Fruit fly (Drosophila melanogaster): ENCODE results near the gene CG18764.

CG18764 gene

DNA sequence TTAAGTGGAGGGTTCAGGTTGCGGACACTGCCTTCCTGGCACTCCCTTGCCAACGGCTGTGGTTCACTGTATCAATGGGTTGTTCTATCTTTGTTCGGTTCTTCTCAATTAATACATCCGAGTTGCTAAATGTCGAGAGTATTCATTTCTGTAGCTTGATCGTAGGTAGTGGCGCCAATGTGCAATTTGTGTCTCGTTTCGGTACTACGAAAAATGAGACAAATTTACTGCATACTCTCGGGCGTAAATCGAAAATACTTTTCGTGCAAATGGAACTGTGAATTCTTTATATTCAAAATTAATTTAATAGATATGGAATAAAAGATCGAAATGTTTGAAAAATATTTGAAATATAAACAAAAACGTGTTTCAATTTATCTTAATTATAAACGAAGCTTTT is 38.8 kb downstream of the CG18764 start (continued):
- TF ChIP-seq stwl (tag; optimal IDR thresholded peaks at IDR 0.05) (peak; percentile 35), chif (GFP tag; optimal IDR thresholded peaks at IDR 0.05) (no peak), Dref (GFP tag; IDR thresholded peaks at IDR 0.05) (no peak), dysf (GFP tag; IDR thresholded peaks at IDR 0.05) (no peak), Bgb (GFP tag; IDR thresholded peaks at IDR 0.05; ENCODE audit: partially characterized antibody) (no peak), corto (GFP tag; optimal IDR thresholded peaks at IDR 0.05) (no peak), CG4820 (GFP tag; optimal IDR thresholded peaks at IDR 0.05) (no peak), lov (optimal IDR thresholded peaks at IDR 0.05) (no peak), lov (GFP tag; IDR thresholded peaks at IDR 0.05) (no peak), Dbx (GFP tag; IDR thresholded peaks at IDR 0.05) (no peak), h (optimal IDR thresholded peaks at IDR 0.05) (no peak), CG18011 (GFP tag; optimal IDR thresholded peaks at IDR 0.05) (no peak), CG11398 (GFP tag; optimal IDR thresholded peaks at IDR 0.05) (no peak), Hand (GFP tag; optimal IDR thresholded peaks at IDR 0.05) (no peak), chm (GFP tag; IDR thresholded peaks at IDR 0.05) (no peak), vnd (GFP tag; IDR thresholded peaks at IDR 0.05; ENCODE audit: partially characterized antibody) (no peak), disco-r (GFP tag; optimal IDR thresholded peaks at IDR 0.05) (no peak), CG11696 (GFP tag; IDR thresholded peaks at IDR 0.05) (no peak), eyg (GFP tag; optimal IDR thresholded peaks at IDR 0.05) (no peak), repo (GFP tag; optimal IDR thresholded peaks at IDR 0.05) (no peak), CG2712 (tag; optimal IDR thresholded peaks at IDR 0.05) (peak; percentile 13), pan (optimal IDR thresholded peaks at IDR 0.05) (no peak), pan (GFP tag; optimal IDR thresholded peaks at IDR 0.05 in 1 of 2, IDR thresholded peaks at IDR 0.05 in 1 of 2) (peak in 1 of 2 experiments; percentile 27), CG8765 (GFP tag; IDR thresholded peaks at IDR 0.05) (no peak), CG10543 (GFP tag; optimal IDR thresholded peaks at IDR 0.05) (no peak), Mrtf (GFP tag; IDR thresholded peaks at IDR 0.05) (no peak), CG43689 (GFP tag; IDR thresholded peaks at IDR 0.05) (no peak), Ets65A (GFP tag) (no peak), Elba2 (GFP tag; optimal IDR thresholded peaks at IDR 0.05) (no peak), Myb (GFP tag; optimal IDR thresholded peaks at IDR 0.05) (no peak), CG13287 (GFP tag; IDR thresholded peaks at IDR 0.05; ENCODE audit: partially characterized antibody) (peak; percentile 16; the same call in 1 of the 2 replicates), CG16863 (GFP tag; optimal IDR thresholded peaks at IDR 0.05) (no peak), CG30431 (GFP tag; optimal IDR thresholded peaks at IDR 0.05) (no peak), CG9932 (GFP tag; IDR thresholded peaks at IDR 0.05) (no peak), NfI (GFP tag; optimal IDR thresholded peaks at IDR 0.05) (no peak), dmrt11E (tag; optimal IDR thresholded peaks at IDR 0.05) (no peak), CG3995 (GFP tag; optimal IDR thresholded peaks at IDR 0.05) (peak; percentile 17), Pdp1 (GFP tag; optimal IDR thresholded peaks at IDR 0.05) (no peak), slou (GFP tag; optimal IDR thresholded peaks at IDR 0.05) (no peak), Neu2 (GFP tag; optimal IDR thresholded peaks at IDR 0.05; ENCODE audit: borderline replicate concordance) (no peak), Trl (optimal IDR thresholded peaks at IDR 0.05) (no peak), Trl (GFP tag; optimal IDR thresholded peaks at IDR 0.05) (no peak), CG17361 (GFP tag; IDR thresholded peaks at IDR 0.05) (0 out of 3 replicates have a peak, but pooled peaks have one; percentile 9), Med (GFP tag) (peak; percentile 72), CG7556 (GFP tag; optimal IDR thresholded peaks at IDR 0.05) (no peak), CG10147 (GFP tag; optimal IDR thresholded peaks at IDR 0.05) (no peak), E2f2 (GFP tag; IDR thresholded peaks at IDR 0.05) (no peak), CG7963 (GFP tag; IDR thresholded peaks at IDR 0.05; ENCODE audit: partially characterized antibody) (no peak), peb (GFP tag; IDR thresholded peaks at IDR 0.05) (no peak), kay (GFP tag; optimal IDR thresholded peaks at IDR 0.05) (no peak), CG14050 (GFP tag; IDR thresholded peaks at IDR 0.05) (no peak), CG7745 (tag; optimal IDR thresholded peaks at IDR 0.05) (no peak), ac (GFP tag; optimal IDR thresholded peaks at IDR 0.05) (no peak)
